Worm (Caenorhabditis elegans) whole organism, young adult: ENCODE measurements around the gene srh-62.

Experiments
- F57A8.1 ChIP-seq: fragments of 200-800 bp; sonication (Bioruptor generic); optimal IDR thresholded peaks from 2 replicates; lab custom pipeline; 2018; ENCODE audit warnings: mild to moderate bottlenecking, missing genetic modification characterization, moderate library complexity, missing compliant biosample characterization
- ceh-40 ChIP-seq: fragments of 200-800 bp; sonication (Bioruptor generic); IDR thresholded peaks from 2 replicates; pipeline ENCODE4 v1.3.6; 2022; ENCODE audit warnings: missing genetic modification characterization, missing compliant biosample characterization
- ceh-58 ChIP-seq: fragments of 200-800 bp; sonication (Bioruptor generic); IDR thresholded peaks from 2 replicates; pipeline ENCODE4 v1.3.6; 2022; ENCODE audit warnings: missing genetic modification characterization, missing compliant biosample characterization
- efl-1 ChIP-seq: fragments of 150-350 bp; optimal IDR thresholded peaks from 2 replicates; lab custom pipeline; 2014; ENCODE audit warnings: missing biosample characterization, missing genetic modification reagents, missing genetic modification characterization
- lin-40 ChIP-seq: sonication (generic microtip); optimal IDR thresholded peaks from 2 replicates; lab custom pipeline; 2016; ENCODE audit warnings: missing genetic modification characterization, mild to moderate bottlenecking, missing compliant biosample characterization, missing genotype, missing genetic modification reagents
- pha-4 ChIP-seq: fragments of 150-350 bp; sonication (generic microtip); optimal IDR thresholded peaks from 2 replicates; lab custom pipeline; 2014; ENCODE audit warnings: missing biosample characterization, missing genetic modification reagents, missing genetic modification characterization
- rcor-1 ChIP-seq: fragments of 200-800 bp; sonication (Bioruptor generic); IDR thresholded peaks from 2 replicates; pipeline ENCODE4 v1.3.6; 2022; ENCODE audit warnings: missing genetic modification reagents, missing genetic modification characterization, missing compliant biosample characterization
- sdz-38 ChIP-seq: sonication (generic microtip); optimal IDR thresholded peaks from 2 replicates; lab custom pipeline; 2016; ENCODE audit warnings: missing genotype, missing genetic modification characterization, missing compliant biosample characterization
- snpc-1.1 ChIP-seq: sonication (generic microtip); optimal IDR thresholded peaks from 2 replicates; lab custom pipeline; 2017; ENCODE audit warnings: missing genetic modification characterization, mild to moderate bottlenecking, missing compliant biosample characterization, antibody characterized with exemption, moderate library complexity, missing genotype, missing genetic modification reagents; ENCODE audit not compliant: insufficient read depth
- snpc-4 ChIP-seq, 5 experiments: fragments of 150-350 bp in 1 of 5; sonication (generic microtip) in 4 of 5; optimal IDR thresholded peaks; 2 replicates each; lab custom pipeline; 2014 to 2018; ENCODE audit warnings: missing genetic modification characterization in 5 of 5, missing biosample characterization in 3 of 5, antibody characterized with exemption in 2 of 5, mild to moderate bottlenecking in 2 of 5, missing compliant biosample characterization in 2 of 5, missing genotype in 2 of 5, moderate library complexity in 2 of 5, missing genetic modification reagents in 1 of 5
- tbx-9 ChIP-seq: sonication (generic microtip); optimal IDR thresholded peaks from 2 replicates; lab custom pipeline; 2016; ENCODE audit warnings: borderline replicate concordance, missing genetic modification characterization, inconsistent platforms, missing compliant biosample characterization

ce11 chrV:376790-377189, 26.1 kb downstream of the srh-62 start:
- TF ChIP-seq pha-4 (no peak), snpc-4 (GFP tag; optimal IDR thresholded peaks at IDR 0.05; lab: Kevin White, UChicago) (no peak), snpc-4 (tag; optimal IDR thresholded peaks at IDR 0.05; lab: Kevin White, UChicago) (no peak), efl-1 (GFP tag; lab: Kevin White, UChicago) (no peak), F57A8.1 (GFP tag; lab: Kevin White, UChicago) (no peak), tbx-9 (tag; lab: Kevin White, UChicago) (no peak), sdz-38 (tag; lab: Kevin White, UChicago) (no peak), ceh-40 (GFP tag; lab: Robert Waterston, UW) (no peak), lin-40 (tag; lab: Kevin White, UChicago) (no peak), snpc-1.1 (tag; lab: Kevin White, UChicago) (no peak), rcor-1 (GFP tag; lab: Robert Waterston, UW) (no peak), ceh-58 (GFP tag; lab: Robert Waterston, UW) (no peak)
